Worm (Caenorhabditis elegans): ENCODE measurements around the gene srx-22.

DNA sequence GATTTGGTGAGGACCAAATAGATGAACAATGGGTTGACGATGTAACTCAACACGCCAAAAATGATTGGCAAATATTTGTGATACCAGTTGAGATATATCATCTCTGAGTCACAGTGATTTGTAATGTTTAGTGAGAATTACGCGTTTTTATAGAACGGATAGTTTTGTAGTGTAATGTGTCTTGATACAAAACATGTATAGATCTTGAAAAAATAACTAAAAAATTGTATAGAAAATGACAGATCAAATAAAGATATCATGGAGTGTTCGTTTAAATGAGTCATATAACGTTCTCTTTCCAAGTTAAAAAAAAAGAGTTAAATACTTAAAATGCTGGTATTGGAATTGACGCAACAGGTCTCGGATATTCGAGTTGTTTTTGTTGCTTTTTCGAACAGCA, 25.4 kb upstream of the srx-22 start, which contains the start of gene srj-6:
- TF ChIP-seq daf-12 (tag; optimal IDR thresholded peaks at IDR 0.05) = no peak
- no peak for TF ChIP-seq lin-13 (GFP tag; optimal IDR thresholded peaks at IDR 0.05)
- no peak for TF ChIP-seq dpl-1 (GFP tag; optimal IDR thresholded peaks at IDR 0.05)
- TF ChIP-seq nhr-10 (tag; optimal IDR thresholded peaks at IDR 0.05) = no peak
- TF ChIP-seq F44E2.7 (GFP tag; IDR thresholded peaks at IDR 0.05) = no peak
- no peak for TF ChIP-seq lsy-2 (tag; optimal IDR thresholded peaks at IDR 0.05)
- no peak for TF ChIP-seq mdl-1 (tag; optimal IDR thresholded peaks at IDR 0.05)
